Worm (Caenorhabditis elegans) whole organism, L4 larva: Measurements from ENCODE around the gene F42G10.1.

Experiments used
- D1046.2 ChIP-seq: fragments of 200-800 bp; sonication (Bioruptor generic); IDR thresholded peaks from 2 replicates; pipeline ENCODE4 v1.3.6; 2022; ENCODE audit warnings: missing genetic modification characterization, missing compliant biosample characterization
- F49E8.2 ChIP-seq: sonication (generic microtip); optimal IDR thresholded peaks from 2 replicates; lab custom pipeline; 2016; ENCODE audit warnings: missing compliant biosample characterization, mild to moderate bottlenecking, missing genetic modification characterization, borderline replicate concordance
- R02D3.7 ChIP-seq: fragments of 150-350 bp; sonication (generic microtip); optimal IDR thresholded peaks from 3 replicates; lab custom pipeline; 2014; ENCODE audit warnings: missing biosample characterization, missing genetic modification characterization
- T20F7.1 ChIP-seq: fragments of 200-800 bp; sonication (Bioruptor generic); optimal IDR thresholded peaks from 2 replicates; lab custom pipeline; 2018; ENCODE audit warnings: mild to moderate bottlenecking, missing genetic modification characterization, missing compliant biosample characterization
- T26A8.4 ChIP-seq: fragments of 200-800 bp; sonication (Bioruptor generic); IDR thresholded peaks from 2 replicates; pipeline ENCODE4 v1.3.6; 2022; ENCODE audit warnings: missing genetic modification characterization, missing compliant biosample characterization
- Y5F2A.4 ChIP-seq: fragments of 200-800 bp; sonication (Bioruptor generic); optimal IDR thresholded peaks from 2 replicates; lab custom pipeline; 2018; ENCODE audit warnings: mild to moderate bottlenecking, missing genetic modification characterization, missing compliant biosample characterization
- ZK337.2 ChIP-seq: fragments of 200-800 bp; sonication (Bioruptor generic); IDR thresholded peaks from 2 replicates; pipeline ENCODE4 v1.3.6; 2022; ENCODE audit warnings: missing genetic modification reagents, missing genetic modification characterization, missing compliant biosample characterization
- ZK546.5 ChIP-seq, 2 experiments: sonication (generic microtip); optimal IDR thresholded peaks; 2 replicates each; lab custom pipeline; 2017; ENCODE audit warnings: missing biosample characterization in 2 of 2, missing genetic modification characterization in 2 of 2
- arid-1 ChIP-seq: fragments of 200-800 bp; sonication (Bioruptor generic); conservative IDR thresholded peaks from 2 replicates; pipeline ENCODE4 v1.3.6; 2022; ENCODE audit warnings: missing genetic modification reagents, missing genetic modification characterization, missing compliant biosample characterization
- attf-4 ChIP-seq: sonication (generic microtip); optimal IDR thresholded peaks from 3 replicates; lab custom pipeline; 2017; ENCODE audit warnings: missing biosample characterization, missing genetic modification characterization
- ceh-20 ChIP-seq: fragments of 200-800 bp; sonication (Bioruptor generic); IDR thresholded peaks from 2 replicates; pipeline ENCODE4 v1.3.6; 2022; ENCODE audit warnings: missing genetic modification reagents, missing genetic modification characterization, missing compliant biosample characterization
- ceh-28 ChIP-seq: fragments of 150-350 bp; optimal IDR thresholded peaks from 2 replicates; lab custom pipeline; 2014; ENCODE audit warnings: missing biosample characterization, missing genetic modification reagents, missing genetic modification characterization
- ceh-32 ChIP-seq: sonication (generic microtip); optimal IDR thresholded peaks from 2 replicates; lab custom pipeline; 2016; ENCODE audit warnings: mild to moderate bottlenecking, missing genetic modification characterization, missing compliant biosample characterization; ENCODE audit not compliant: poor library complexity
- cey-2 ChIP-seq: sonication (generic microtip); optimal IDR thresholded peaks from 3 replicates; lab custom pipeline; 2017; ENCODE audit warnings: missing genetic modification characterization, mild to moderate bottlenecking, missing compliant biosample characterization, antibody characterized with exemption, borderline replicate concordance; ENCODE audit not compliant: insufficient read depth
- ctbp-1 ChIP-seq: fragments of 200-800 bp; sonication (Bioruptor generic); IDR thresholded peaks from 2 replicates; pipeline ENCODE4 v1.3.6; 2022; ENCODE audit warnings: missing genetic modification reagents, missing genetic modification characterization, missing compliant biosample characterization
- daf-12 ChIP-seq: fragments of 150-350 bp; optimal IDR thresholded peaks from 2 replicates; lab custom pipeline; 2014; ENCODE audit warnings: missing biosample characterization, missing genetic modification reagents, missing genetic modification characterization
- daf-19 ChIP-seq: fragments of 200-800 bp; sonication (Bioruptor generic); conservative IDR thresholded peaks from 2 replicates; pipeline ENCODE4 v1.3.6; 2022; ENCODE audit warnings: missing genetic modification characterization, missing compliant biosample characterization
- daf-8 ChIP-seq: fragments of 200-800 bp; sonication (Bioruptor generic); IDR thresholded peaks from 2 replicates; pipeline ENCODE4 v1.3.6; 2022; ENCODE audit warnings: missing genetic modification characterization, missing compliant biosample characterization
- dmd-6 ChIP-seq: fragments of 200-800 bp; sonication (Bioruptor generic); IDR thresholded peaks from 2 replicates; pipeline ENCODE4 v1.3.6; 2022; ENCODE audit warnings: missing genetic modification reagents, missing genetic modification characterization, missing compliant biosample characterization
- dmd-8 ChIP-seq: fragments of 200-800 bp; sonication (Bioruptor generic); IDR thresholded peaks from 2 replicates; pipeline ENCODE4 v1.3.6; 2022; ENCODE audit warnings: missing genetic modification characterization, missing compliant biosample characterization
- dve-1 ChIP-seq: sonication (generic microtip); optimal IDR thresholded peaks from 2 replicates; lab custom pipeline; 2017; ENCODE audit warnings: antibody characterized with exemption, mild to moderate bottlenecking, missing genetic modification characterization, missing compliant biosample characterization; ENCODE audit not compliant: insufficient read depth
- gei-8 ChIP-seq: fragments of 200-800 bp; sonication (Bioruptor generic); optimal IDR thresholded peaks from 2 replicates; lab custom pipeline; 2018; ENCODE audit warnings: mild to moderate bottlenecking, missing genetic modification characterization, missing compliant biosample characterization
- hlh-30 ChIP-seq: sonication (generic microtip); optimal IDR thresholded peaks from 2 replicates; lab custom pipeline; 2017; ENCODE audit warnings: antibody characterized with exemption, mild to moderate bottlenecking, missing genetic modification characterization, missing compliant biosample characterization; ENCODE audit not compliant: insufficient read depth
- lim-7 ChIP-seq: fragments of 200-800 bp; sonication (Bioruptor generic); IDR thresholded peaks from 2 replicates; pipeline ENCODE4 v1.3.6; 2022; ENCODE audit warnings: missing genetic modification characterization, missing compliant biosample characterization
- lin-13 ChIP-seq: fragments of 150-350 bp; optimal IDR thresholded peaks from 2 replicates; lab custom pipeline; 2014; ENCODE audit warnings: missing biosample characterization, missing genetic modification reagents, missing genetic modification characterization
- lin-15B ChIP-seq: fragments of 150-350 bp; sonication (generic microtip); optimal IDR thresholded peaks from 3 replicates; lab custom pipeline; 2014; ENCODE audit warnings: missing biosample characterization, missing genetic modification characterization
- lsy-2 ChIP-seq, 2 experiments: fragments of 150-350 bp in 1 of 2; sonication (generic microtip) in 1 of 2; optimal IDR thresholded peaks; 2 replicates each; lab custom pipeline; 2014 to 2017; ENCODE audit warnings: missing biosample characterization in 2 of 2, missing genetic modification characterization in 2 of 2
- madf-5 ChIP-seq, 2 experiments: fragments of 200-800 bp; sonication (Bioruptor generic); IDR thresholded peaks; 2 replicates each; pipeline ENCODE4 v1.3.6; 2022; ENCODE audit warnings: missing compliant biosample characterization in 2 of 2, missing genetic modification characterization in 2 of 2
- madf-9 ChIP-seq: fragments of 200-800 bp; sonication (Bioruptor generic); conservative IDR thresholded peaks from 2 replicates; pipeline ENCODE4 v1.3.6; 2022; ENCODE audit warnings: missing genetic modification reagents, missing genetic modification characterization, missing compliant biosample characterization
- mdt-29 ChIP-seq: fragments of 200-800 bp; sonication (Bioruptor generic); IDR thresholded peaks from 2 replicates; pipeline ENCODE4 v1.3.6; 2022; ENCODE audit warnings: missing genetic modification reagents, missing genetic modification characterization, missing compliant biosample characterization
- mep-1 ChIP-seq: fragments of 150-350 bp; sonication (generic microtip); optimal IDR thresholded peaks from 3 replicates; lab custom pipeline; 2014; ENCODE audit warnings: missing biosample characterization, missing genetic modification characterization
- mes-2 ChIP-seq: sonication (generic microtip); optimal IDR thresholded peaks from 2 replicates; lab custom pipeline; 2016; ENCODE audit warnings: missing genotype, mild to moderate bottlenecking, missing genetic modification characterization, missing compliant biosample characterization; ENCODE audit not compliant: poor library complexity, severe bottlenecking
- mxl-3 ChIP-seq: fragments of 200-800 bp; sonication (Bioruptor generic); optimal IDR thresholded peaks from 2 replicates; lab custom pipeline; 2018; ENCODE audit warnings: mild to moderate bottlenecking, missing genetic modification characterization, missing compliant biosample characterization
- nhr-102 ChIP-seq: sonication (generic microtip); optimal IDR thresholded peaks from 2 replicates; lab custom pipeline; 2016; ENCODE audit warnings: mild to moderate bottlenecking, missing genetic modification characterization, moderate library complexity, missing compliant biosample characterization
- nhr-28 ChIP-seq: fragments of 150-350 bp; optimal IDR thresholded peaks from 2 replicates; lab custom pipeline; 2014; ENCODE audit warnings: missing biosample characterization, missing genetic modification characterization
- nhr-48 ChIP-seq: sonication (generic microtip); optimal IDR thresholded peaks from 2 replicates; lab custom pipeline; 2016; ENCODE audit warnings: mild to moderate bottlenecking, missing genetic modification characterization, missing compliant biosample characterization
- nhr-77 ChIP-seq: fragments of 150-350 bp; optimal IDR thresholded peaks from 2 replicates; lab custom pipeline; 2014; ENCODE audit warnings: missing biosample characterization, missing genetic modification characterization
- pqm-1 ChIP-seq: sonication (generic microtip); optimal IDR thresholded peaks from 2 replicates; lab custom pipeline; 2017; ENCODE audit warnings: missing biosample characterization, missing genetic modification characterization
- rbr-2 ChIP-seq: sonication (generic microtip); optimal IDR thresholded peaks from 2 replicates; lab custom pipeline; 2016; ENCODE audit warnings: missing genotype, missing genetic modification characterization, missing compliant biosample characterization
- sdz-12 ChIP-seq: fragments of 200-800 bp; sonication (Bioruptor generic); optimal IDR thresholded peaks from 2 replicates; lab custom pipeline; 2018; ENCODE audit warnings: mild to moderate bottlenecking, missing genetic modification characterization, missing compliant biosample characterization
- set-16 ChIP-seq: fragments of 200-800 bp; sonication (Bioruptor generic); IDR thresholded peaks from 2 replicates; pipeline ENCODE4 v1.3.6; 2022; ENCODE audit warnings: missing genetic modification reagents, missing genetic modification characterization, missing compliant biosample characterization
- snpc-1.2 ChIP-seq: fragments of 200-800 bp; sonication (Bioruptor generic); IDR thresholded peaks from 2 replicates; pipeline ENCODE4 v1.3.6; 2022; ENCODE audit warnings: missing genetic modification reagents, missing genetic modification characterization, missing compliant biosample characterization
- snpc-4 ChIP-seq: fragments of 150-350 bp; optimal IDR thresholded peaks from 2 replicates; lab custom pipeline; 2014; ENCODE audit warnings: missing biosample characterization, missing genetic modification characterization
- spr-3 ChIP-seq: fragments of 200-800 bp; sonication (Bioruptor generic); optimal IDR thresholded peaks from 2 replicates; lab custom pipeline; 2018; ENCODE audit warnings: mild to moderate bottlenecking, missing genetic modification characterization, missing compliant biosample characterization
- tag-97 ChIP-seq: fragments of 200-800 bp; sonication (Bioruptor generic); IDR thresholded peaks from 2 replicates; pipeline ENCODE4 v1.3.6; 2022; ENCODE audit warnings: missing genetic modification characterization, missing compliant biosample characterization
- tra-1 ChIP-seq: fragments of 200-800 bp; sonication (Bioruptor generic); IDR thresholded peaks from 2 replicates; pipeline ENCODE4 v1.3.6; 2022; ENCODE audit warnings: missing genetic modification reagents, missing genetic modification characterization, missing compliant biosample characterization
- unc-39 ChIP-seq: sonication (generic microtip); optimal IDR thresholded peaks from 2 replicates; lab custom pipeline; 2017; ENCODE audit warnings: missing biosample characterization, missing genetic modification characterization
- vab-7 ChIP-seq: fragments of 200-800 bp; sonication (Bioruptor generic); IDR thresholded peaks from 2 replicates; pipeline ENCODE4 v1.3.6; 2022; ENCODE audit warnings: missing genetic modification reagents, missing genetic modification characterization, missing compliant biosample characterization
- zfp-2 ChIP-seq: sonication (generic microtip); optimal IDR thresholded peaks from 2 replicates; lab custom pipeline; 2016; ENCODE audit warnings: mild to moderate bottlenecking, missing genetic modification characterization, missing compliant biosample characterization
- zfp-3 ChIP-seq: fragments of 200-800 bp; sonication (Bioruptor generic); conservative IDR thresholded peaks from 2 replicates; pipeline ENCODE4 v1.3.6; 2022; ENCODE audit warnings: missing genetic modification reagents, missing genetic modification characterization, missing compliant biosample characterization
- zip-2 ChIP-seq: fragments of 150-350 bp; optimal IDR thresholded peaks from 2 replicates; lab custom pipeline; 2014; ENCODE audit warnings: missing biosample characterization, missing genetic modification characterization
- ztf-11 ChIP-seq: fragments of 150-350 bp; optimal IDR thresholded peaks from 2 replicates; lab custom pipeline; 2014; ENCODE audit warnings: missing biosample characterization, missing genetic modification characterization

Gene F42G10.1

ce11 chrX:10026347-10026746 lies 4.4 kb upstream of the F42G10.1 start (continued):
- TF ChIP-seq cey-2 (tag; lab: Kevin White, UChicago) (no peak), pqm-1 (tag; lab: Kevin White, UChicago) (no peak), lim-7 (no peak), D1046.2 (GFP tag; lab: Robert Waterston, UW) (no peak), lsy-2 (tag; optimal IDR thresholded peaks at IDR 0.05; lab: Kevin White, UChicago) (peak in 1 of 2 experiments; percentile 39), nhr-102 (tag; lab: Kevin White, UChicago) (no peak), unc-39 (tag; lab: Kevin White, UChicago) (no peak), tra-1 (GFP tag; lab: Robert Waterston, UW) (0 out of 2 replicates have a peak, but pooled peaks have one; percentile 14), madf-9 (GFP tag; lab: Robert Waterston, UW) (no peak), lin-13 (no peak), rbr-2 (peak; percentile 44), dve-1 (peak; percentile 66), ceh-32 (tag; lab: Kevin White, UChicago) (no peak), arid-1 (GFP tag; lab: Robert Waterston, UW) (no peak), zip-2 (tag; lab: Kevin White, UChicago) (no peak), nhr-48 (tag; lab: Kevin White, UChicago) (no peak), mdt-29 (GFP tag; lab: Robert Waterston, UW) (no peak), nhr-77 (peak; percentile 13), zfp-3 (GFP tag; lab: Robert Waterston, UW) (no peak), ZK337.2 (GFP tag; lab: Robert Waterston, UW) (no peak), dmd-6 (GFP tag; lab: Robert Waterston, UW) (no peak), spr-3 (no peak), mes-2 (tag; lab: Kevin White, UChicago) (peak; percentile 13), snpc-4 (tag; lab: Kevin White, UChicago) (no peak), T26A8.4 (GFP tag; lab: Robert Waterston, UW) (no peak), tag-97 (GFP tag; lab: Robert Waterston, UW) (no peak), hlh-30 (tag; lab: Kevin White, UChicago) (no peak), madf-5 (GFP tag; IDR thresholded peaks at IDR 0.05; lab: Robert Waterston, UW) (no peak), T20F7.1 (GFP tag; lab: Kevin White, UChicago) (no peak), dmd-8 (no peak), daf-12 (no peak), ztf-11 (tag; lab: Kevin White, UChicago) (no peak), daf-19 (GFP tag; lab: Robert Waterston, UW) (no peak), daf-8 (no peak), snpc-1.2 (GFP tag; lab: Robert Waterston, UW) (no peak), set-16 (GFP tag; lab: Robert Waterston, UW) (no peak), Y5F2A.4 (GFP tag; lab: Kevin White, UChicago) (no peak), nhr-28 (peak; percentile 80), attf-4 (no peak), vab-7 (GFP tag; lab: Robert Waterston, UW) (no peak), mxl-3 (GFP tag; lab: Kevin White, UChicago) (peak; percentile 39), ctbp-1 (peak; percentile 65; the same call in 1 of the 2 replicates), ZK546.5 (tag; optimal IDR thresholded peaks at IDR 0.05; lab: Kevin White, UChicago) (no peak), lin-15B (no peak), sdz-12 (GFP tag; lab: Kevin White, UChicago) (no peak), R02D3.7 (tag; lab: Kevin White, UChicago) (no peak), zfp-2 (tag; lab: Kevin White, UChicago) (no peak), ceh-28 (tag; lab: Kevin White, UChicago) (peak; percentile 13), gei-8 (GFP tag; lab: Kevin White, UChicago) (no peak), ceh-20 (no peak), F49E8.2 (tag; lab: Kevin White, UChicago) (no peak), mep-1 (tag; lab: Kevin White, UChicago) (peak; percentile 53)
